Fruit fly (Drosophila melanogaster) whole organism, embryonic: Measurements from ENCODE around the gene Alp4.
A peak's percentile ranks its signal among the peaks of the same experiment; 100 is the strongest.

Experiments used
- Asciz ChIP-seq: fragments of 200-800 bp; sonication (Bioruptor generic); optimal IDR thresholded peaks from 2 replicates; lab custom pipeline; 2017; ENCODE audit warnings: missing biosample characterization, mild to moderate bottlenecking, missing genetic modification characterization, missing genetic modification reagents
- CG11456 ChIP-seq: fragments of 200-800 bp; sonication (Bioruptor generic); IDR thresholded peaks from 3 replicates; pipeline ENCODE4 v1.3.6; 2022; ENCODE audit warnings: missing biosample characterization, missing genetic modification characterization
- CG11504 ChIP-seq: fragments of 200-800 bp; sonication (Bioruptor generic); optimal IDR thresholded peaks from 3 replicates; lab custom pipeline; 2019; ENCODE audit warnings: missing biosample characterization, mild to moderate bottlenecking, missing genetic modification characterization, moderate library complexity
- CG11696 ChIP-seq: fragments of 200-800 bp; sonication (Bioruptor generic); IDR thresholded peaks from 2 replicates; pipeline ENCODE4 v1.3.6; 2022; ENCODE audit warnings: missing biosample characterization, missing genetic modification characterization
- CG14710 ChIP-seq: fragments of 200-800 bp; sonication (Bioruptor generic); optimal IDR thresholded peaks from 3 replicates; lab custom pipeline; 2019; ENCODE audit warnings: missing biosample characterization, mild to moderate bottlenecking, missing genetic modification characterization, moderate library complexity
- CG17328 ChIP-seq: fragments of 200-800 bp; sonication (Bioruptor generic); IDR thresholded peaks from 2 replicates; pipeline ENCODE4 v1.3.6; 2022; ENCODE audit warnings: missing biosample characterization, missing genetic modification characterization
- CG17361 ChIP-seq: fragments of 200-800 bp; sonication (Bioruptor generic); IDR thresholded peaks from 3 replicates; pipeline ENCODE4 v1.3.6; 2022; ENCODE audit warnings: missing biosample characterization, missing genetic modification characterization
- CG2129 ChIP-seq: fragments of 200-800 bp; sonication (Bioruptor generic); IDR thresholded peaks from 2 replicates; pipeline ENCODE4 v1.3.6; 2022; ENCODE audit warnings: missing biosample characterization, missing genetic modification characterization; ENCODE audit not compliant: partially characterized antibody
- CG2199 ChIP-seq: fragments of 200-800 bp; sonication (Bioruptor generic); IDR thresholded peaks from 3 replicates; pipeline ENCODE4 v1.3.6; 2022; ENCODE audit warnings: missing biosample characterization, missing genetic modification characterization
- CG31365 ChIP-seq: fragments of 200-800 bp; sonication (Bioruptor generic); optimal IDR thresholded peaks from 2 replicates; lab custom pipeline; 2018; ENCODE audit warnings: missing biosample characterization, mild to moderate bottlenecking, missing genetic modification characterization
- CG31441 ChIP-seq: fragments of 200-800 bp; sonication (Bioruptor generic); IDR thresholded peaks from 2 replicates; pipeline ENCODE4 v1.3.6; 2022; ENCODE audit warnings: missing biosample characterization, missing genetic modification characterization
- CG3163 ChIP-seq: fragments of 200-800 bp; sonication (Bioruptor generic); optimal IDR thresholded peaks from 3 replicates; lab custom pipeline; 2016; ENCODE audit warnings: missing biosample characterization, missing genetic modification characterization
- CG33213 ChIP-seq: fragments of 200-800 bp; sonication (Bioruptor generic); optimal IDR thresholded peaks from 3 replicates; lab custom pipeline; 2016; ENCODE audit warnings: missing biosample characterization, missing genetic modification characterization
- CG4282 ChIP-seq: fragments of 200-800 bp; sonication (Bioruptor generic); optimal IDR thresholded peaks from 2 replicates; lab custom pipeline; 2016; ENCODE audit warnings: missing biosample characterization, missing genetic modification characterization
- CG5180 ChIP-seq: fragments of 200-800 bp; sonication (Bioruptor generic); optimal IDR thresholded peaks from 3 replicates; lab custom pipeline; 2017; ENCODE audit warnings: missing biosample characterization, missing genetic modification characterization, mild to moderate bottlenecking, moderate library complexity, missing genetic modification reagents
- CG5953 ChIP-seq: fragments of 200-800 bp; sonication (Bioruptor generic); IDR thresholded peaks from 2 replicates; pipeline ENCODE4 v1.3.6; 2022; ENCODE audit warnings: missing biosample characterization, missing genetic modification characterization
- CG7745 ChIP-seq: fragments of 200-800 bp; sonication (Bioruptor generic); optimal IDR thresholded peaks from 2 replicates; lab custom pipeline; 2018; ENCODE audit warnings: missing biosample characterization, mild to moderate bottlenecking, missing genetic modification characterization, moderate library complexity
- CG7987 ChIP-seq: fragments of 200-800 bp; sonication (Bioruptor generic); optimal IDR thresholded peaks from 2 replicates; lab custom pipeline; 2018; ENCODE audit warnings: missing biosample characterization, mild to moderate bottlenecking, missing genetic modification characterization, moderate library complexity
- CG8359 ChIP-seq: fragments of 200-800 bp; sonication (Bioruptor generic); optimal IDR thresholded peaks from 2 replicates; lab custom pipeline; 2017; ENCODE audit warnings: missing biosample characterization, mild to moderate bottlenecking, missing genetic modification characterization, borderline replicate concordance
- CG8388 ChIP-seq: fragments of 200-800 bp; sonication (Bioruptor generic); optimal IDR thresholded peaks from 2 replicates; lab custom pipeline; 2019; ENCODE audit warnings: missing biosample characterization, mild to moderate bottlenecking, missing genetic modification characterization, moderate library complexity
- CG8478 ChIP-seq: fragments of >200 bp; optimal IDR thresholded peaks from 2 replicates; lab custom pipeline; 2018
- CG8944 ChIP-seq: fragments of 200-800 bp; sonication (Bioruptor generic); optimal IDR thresholded peaks from 3 replicates; lab custom pipeline; 2016; ENCODE audit warnings: missing biosample characterization, missing genetic modification characterization
- CG9797 ChIP-seq: fragments of 200-800 bp; sonication (Bioruptor generic); optimal IDR thresholded peaks from 3 replicates; lab custom pipeline; 2018; ENCODE audit warnings: missing biosample characterization, mild to moderate bottlenecking, missing genetic modification characterization
- Dad ChIP-seq: fragments of 200-800 bp; sonication (Bioruptor generic); optimal IDR thresholded peaks from 3 replicates; lab custom pipeline; 2016; ENCODE audit warnings: missing biosample characterization, missing genetic modification characterization
- Deaf1 ChIP-seq: fragments of 200-800 bp; optimal IDR thresholded peaks from 3 replicates; lab custom pipeline; 2019; ENCODE audit warnings: missing biosample characterization, mild to moderate bottlenecking, missing genetic modification characterization, moderate library complexity
- Doc2 ChIP-seq: fragments of 200-800 bp; sonication (Bioruptor generic); IDR thresholded peaks from 2 replicates; pipeline ENCODE4 v1.3.6; 2022; ENCODE audit warnings: missing biosample characterization, missing genetic modification characterization
- Gsc ChIP-seq: fragments of 200-800 bp; sonication (Bioruptor generic); IDR thresholded peaks from 2 replicates; pipeline ENCODE4 v1.3.6; 2022; ENCODE audit warnings: missing biosample characterization, missing genetic modification characterization
- Hmr ChIP-seq: fragments of 200-800 bp; sonication (Bioruptor generic); optimal IDR thresholded peaks from 3 replicates; lab custom pipeline; 2017; ENCODE audit warnings: mild to moderate bottlenecking, missing biosample characterization, missing genetic modification reagents, missing genetic modification characterization
- Lim3 ChIP-seq: fragments of 200-800 bp; sonication (Bioruptor generic); IDR thresholded peaks from 2 replicates; pipeline ENCODE4 v1.3.6; 2022; ENCODE audit warnings: missing biosample characterization, missing genetic modification characterization
- Meics ChIP-seq: fragments of 200-800 bp; sonication (Bioruptor generic); optimal IDR thresholded peaks from 2 replicates; lab custom pipeline; 2017; ENCODE audit warnings: missing biosample characterization, mild to moderate bottlenecking, missing genetic modification characterization
- NFAT ChIP-seq: fragments of 200-800 bp; sonication (Bioruptor generic); IDR thresholded peaks from 2 replicates; pipeline ENCODE4 v1.3.6; 2022; ENCODE audit warnings: missing biosample characterization, missing genetic modification characterization
- Ssrp ChIP-seq: fragments of 200-800 bp; sonication (Bioruptor generic); optimal IDR thresholded peaks from 2 replicates; lab custom pipeline; 2018; ENCODE audit warnings: missing biosample characterization, mild to moderate bottlenecking, missing genetic modification characterization, moderate library complexity
- Taf1 ChIP-seq: fragments of 200-800 bp; sonication (Bioruptor generic); IDR thresholded peaks from 2 replicates; pipeline ENCODE4 v1.3.6; 2022; ENCODE audit warnings: missing biosample characterization, missing genetic modification characterization
- YL-1 ChIP-seq: fragments of 200-800 bp; sonication (Bioruptor generic); optimal IDR thresholded peaks from 3 replicates; lab custom pipeline; 2017; ENCODE audit warnings: missing biosample characterization, mild to moderate bottlenecking, missing genetic modification characterization
- ato ChIP-seq: fragments of 200-800 bp; sonication (Bioruptor generic); IDR thresholded peaks from 2 replicates; pipeline ENCODE4 v1.3.6; 2022; ENCODE audit warnings: missing biosample characterization, missing genetic modification characterization; ENCODE audit not compliant: partially characterized antibody
- az2 ChIP-seq: fragments of 200-800 bp; sonication (Bioruptor generic); optimal IDR thresholded peaks from 3 replicates; lab custom pipeline; 2016; ENCODE audit warnings: missing biosample characterization, missing genetic modification characterization
- crol ChIP-seq: fragments of 200-800 bp; sonication (Bioruptor generic); IDR thresholded peaks from 2 replicates; pipeline ENCODE4 v1.3.6; 2022; ENCODE audit warnings: missing biosample characterization, missing genetic modification characterization
- dm ChIP-seq: fragments of 200-800 bp; sonication (Bioruptor generic); optimal IDR thresholded peaks from 3 replicates; lab custom pipeline; 2016; ENCODE audit warnings: missing biosample characterization, missing genetic modification characterization
- fd96Cb ChIP-seq: fragments of 200-800 bp; sonication (Bioruptor generic); optimal IDR thresholded peaks from 2 replicates; lab custom pipeline; 2018; ENCODE audit warnings: missing biosample characterization, mild to moderate bottlenecking, missing genetic modification characterization, moderate library complexity
- gem ChIP-seq: fragments of 200-800 bp; sonication (Bioruptor generic); optimal IDR thresholded peaks from 2 replicates; lab custom pipeline; 2019; ENCODE audit warnings: missing biosample characterization, mild to moderate bottlenecking, missing genetic modification characterization, moderate library complexity
- kay ChIP-seq: fragments of 200-800 bp; sonication (Bioruptor generic); optimal IDR thresholded peaks from 2 replicates; lab custom pipeline; 2016; ENCODE audit warnings: missing biosample characterization, missing genetic modification characterization
- kni ChIP-seq: fragments of 200-800 bp; sonication (Bioruptor generic); optimal IDR thresholded peaks from 3 replicates; lab custom pipeline; 2017; ENCODE audit warnings: mild to moderate bottlenecking, missing biosample characterization, missing genetic modification reagents, missing genetic modification characterization
- lola ChIP-seq, 3 experiments: fragments of >200 bp in 2 of 3; fragments of 200-800 bp in 1 of 3; sonication (Bioruptor generic) in 1 of 3; optimal IDR thresholded peaks; 2 replicates each; lab custom pipeline; 2017 to 2019; ENCODE audit warnings: missing biosample characterization in 3 of 3, missing genetic modification characterization in 3 of 3, mild to moderate bottlenecking in 1 of 3, moderate library complexity in 1 of 3
- nerfin-2 ChIP-seq: fragments of 200-800 bp; sonication (Bioruptor generic); IDR thresholded peaks from 2 replicates; pipeline ENCODE4 v1.3.6; 2022; ENCODE audit warnings: missing biosample characterization, missing genetic modification characterization; ENCODE audit not compliant: partially characterized antibody
- repo ChIP-seq: fragments of 200-800 bp; sonication (Bioruptor generic); optimal IDR thresholded peaks from 2 replicates; lab custom pipeline; 2016; ENCODE audit warnings: missing biosample characterization, missing genetic modification characterization
- schlank ChIP-seq: fragments of 200-800 bp; sonication (Bioruptor generic); optimal IDR thresholded peaks from 2 replicates; lab custom pipeline; 2018; ENCODE audit warnings: missing biosample characterization, mild to moderate bottlenecking, missing genetic modification characterization
- scrt ChIP-seq: fragments of 200-800 bp; sonication (Bioruptor generic); optimal IDR thresholded peaks from 2 replicates; lab custom pipeline; 2018; ENCODE audit warnings: missing biosample characterization, mild to moderate bottlenecking, missing genetic modification characterization, moderate library complexity
- sisA ChIP-seq: fragments of 200-800 bp; sonication (Bioruptor generic); IDR thresholded peaks from 2 replicates; pipeline ENCODE4 v1.3.6; 2022; ENCODE audit warnings: missing biosample characterization, missing genetic modification characterization
- tll ChIP-seq, 2 experiments: fragments of 200-800 bp in 1 of 2; fragments of >200 bp in 1 of 2; sonication (Bioruptor generic) in 1 of 2; optimal IDR thresholded peaks; 2 replicates each; lab custom pipeline; 2017 to 2019; ENCODE audit warnings: missing biosample characterization in 2 of 2, missing genetic modification characterization in 2 of 2, mild to moderate bottlenecking in 1 of 2, moderate library complexity in 1 of 2

Gene Alp4

DNA sequence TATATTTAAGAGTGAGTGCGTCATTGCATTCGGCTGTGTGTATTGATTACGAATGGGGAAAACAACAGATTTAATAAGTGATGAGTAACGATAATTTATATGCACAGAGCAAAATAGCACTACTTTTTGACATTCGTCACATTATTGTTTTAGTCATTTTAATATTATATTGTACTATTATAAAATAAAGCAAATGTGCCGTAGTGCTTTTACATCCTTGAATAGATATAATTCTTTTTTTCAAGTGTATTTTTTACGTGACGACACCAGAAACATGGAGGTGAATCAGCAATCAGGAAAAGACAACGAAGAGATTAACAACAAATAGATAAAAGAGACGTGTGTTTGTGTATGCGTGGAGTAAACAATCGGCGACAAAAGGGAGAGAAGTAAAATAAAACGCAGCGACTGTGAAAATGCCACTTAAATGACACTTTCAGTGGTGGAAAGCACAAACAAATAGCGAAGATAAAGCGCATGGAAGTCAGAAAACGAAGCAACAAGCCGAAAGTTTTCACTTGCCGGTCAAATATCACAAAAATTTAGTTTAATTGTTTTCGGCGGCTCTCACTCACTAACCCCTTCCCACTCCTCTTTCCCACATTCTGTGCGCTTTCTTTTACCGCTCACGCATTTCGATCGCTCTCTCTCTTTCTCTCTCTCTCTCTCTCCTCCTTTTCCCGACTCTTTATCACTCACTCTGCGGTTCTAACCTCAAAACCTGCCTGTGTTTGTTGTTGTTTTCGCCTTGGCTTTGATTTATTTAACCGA lies 10.5 kb downstream of the Alp4 start (continued):
- TF ChIP-seq Deaf1 (tag; lab: Kevin White, UChicago) (peak; percentile 58), Hmr (GFP tag; lab: Kevin White, UChicago) (peak; percentile 81), CG8359 (GFP tag; lab: Kevin White, UChicago) (peak; percentile 69), CG8944 (GFP tag; lab: Kevin White, UChicago) (no peak), crol (GFP tag; lab: Robert Waterston, UW) (peak; percentile 81), NFAT (GFP tag; lab: Robert Waterston, UW) (peak; percentile 50), Ssrp (tag; lab: Kevin White, UChicago) (peak; percentile 87), Gsc (GFP tag; lab: Robert Waterston, UW) (peak; percentile 55), YL-1 (GFP tag; lab: Kevin White, UChicago) (no peak), CG5953 (GFP tag; lab: Robert Waterston, UW) (peak; percentile 76), CG2129 (GFP tag; lab: Robert Waterston, UW) (no peak), CG8388 (GFP tag; lab: Kevin White, UChicago) (peak; percentile 86), schlank (tag; lab: Kevin White, UChicago) (peak; percentile 45), Dad (no peak), CG17361 (GFP tag; lab: Robert Waterston, UW) (peak; percentile 91), CG4282 (GFP tag; lab: Kevin White, UChicago) (no peak), gem (peak; percentile 92), CG14710 (tag; lab: Kevin White, UChicago) (peak; percentile 88), CG31365 (tag; lab: Kevin White, UChicago) (peak; percentile 52), CG11696 (peak; percentile 70; the same call in 1 of the 2 replicates), az2 (peak; percentile 80), CG7745 (tag; lab: Kevin White, UChicago) (no peak), CG11456 (GFP tag; lab: Robert Waterston, UW) (peak; percentile 45; the same call in 1 of the 3 replicates), kay (peak; percentile 90), CG11504 (peak; percentile 90), CG8478 (lab: Kevin White, UChicago) (no peak), ato (GFP tag; lab: Robert Waterston, UW) (no peak), Doc2 (GFP tag; lab: Robert Waterston, UW) (peak; percentile 21; the same call in 1 of the 2 replicates), CG31441 (peak; percentile 93), dm (GFP tag; lab: Kevin White, UChicago) (no peak), Asciz (GFP tag; lab: Kevin White, UChicago) (peak; percentile 87), CG17328 (peak; percentile 85), nerfin-2 (GFP tag; lab: Robert Waterston, UW) (no peak), tll (GFP tag; optimal IDR thresholded peaks at IDR 0.05; lab: Kevin White, UChicago) (no peak), CG5180 (GFP tag; lab: Kevin White, UChicago) (peak; percentile 64), lola (GFP tag; optimal IDR thresholded peaks at IDR 0.05; lab: Kevin White, UChicago) (peak in 1 of 3 experiments; percentile 81), kni (GFP tag; lab: Kevin White, UChicago) (peak; percentile 88), CG33213 (GFP tag; lab: Kevin White, UChicago) (no peak), sisA (peak; percentile 80), Meics (GFP tag; lab: Kevin White, UChicago) (peak; percentile 69), CG9797 (GFP tag; lab: Kevin White, UChicago) (no peak), CG7987 (peak; percentile 42), fd96Cb (tag; lab: Kevin White, UChicago) (peak; percentile 87), CG3163 (GFP tag; lab: Kevin White, UChicago) (no peak), Taf1 (GFP tag; lab: Robert Waterston, UW) (peak; percentile 72), Lim3 (GFP tag; lab: Robert Waterston, UW) (no peak), CG2199 (GFP tag; lab: Robert Waterston, UW) (no peak), scrt (GFP tag; lab: Kevin White, UChicago) (peak; percentile 54), repo (GFP tag; lab: Kevin White, UChicago) (no peak)
